Worm (Caenorhabditis elegans): Measurements from ENCODE around the gene aff-1.

The aff-1 gene

ce11 chrII:6825732-6826131 lies 37.8 kb downstream of the aff-1 start:
- TF ChIP-seq nhr-21 (tag; optimal IDR thresholded peaks at IDR 0.05) (peak; percentile 74), F13H6.1 (tag; optimal IDR thresholded peaks at IDR 0.05) (peak; percentile 52), nhr-25 (tag; optimal IDR thresholded peaks at IDR 0.05) (peak; percentile 54), sem-4 (tag; optimal IDR thresholded peaks at IDR 0.05) (peak; percentile 83), sma-3 (GFP tag; optimal IDR thresholded peaks at IDR 0.05) (peak; percentile 41), ceh-16 (tag; optimal IDR thresholded peaks at IDR 0.05) (peak; percentile 78), crh-2 (tag; optimal IDR thresholded peaks at IDR 0.05) (peak; percentile 29), mdl-1 (tag; optimal IDR thresholded peaks at IDR 0.05) (peak; percentile 21 to 24), mab-5 (tag; optimal IDR thresholded peaks at IDR 0.05) (peak; percentile 91), nhr-6 (tag; optimal IDR thresholded peaks at IDR 0.05) (peak; percentile 34), unc-62 (GFP tag; optimal IDR thresholded peaks at IDR 0.05) (peak; percentile 25), nhr-237 (tag; optimal IDR thresholded peaks at IDR 0.05) (no peak), blmp-1 (tag; optimal IDR thresholded peaks at IDR 0.05; ENCODE audit: insufficient read depth) (peak; percentile 90), ZK546.5 (tag; optimal IDR thresholded peaks at IDR 0.05) (no peak), lin-11 (tag; optimal IDR thresholded peaks at IDR 0.05) (no peak), egl-27 (tag; optimal IDR thresholded peaks at IDR 0.05) (peak; percentile 41), sma-9 (GFP tag; optimal IDR thresholded peaks at IDR 0.05) (peak; percentile 82), sma-9 (tag; optimal IDR thresholded peaks at IDR 0.05) (no peak), snpc-4 (tag; optimal IDR thresholded peaks at IDR 0.05) (no peak), skn-1 (tag; optimal IDR thresholded peaks at IDR 0.05) (no peak), lsy-2 (tag; optimal IDR thresholded peaks at IDR 0.05) (peak in 1 of 2 experiments; percentile 42), zag-1 (tag; optimal IDR thresholded peaks at IDR 0.05) (no peak)

- TF ChIP-seq R02D3.7 (tag; optimal IDR thresholded peaks at IDR 0.05) (no peak), crh-2 (tag; optimal IDR thresholded peaks at IDR 0.05) (no peak), mbf-1 (tag; optimal IDR thresholded peaks at IDR 0.05) (no peak), lin-11 (tag; optimal IDR thresholded peaks at IDR 0.05) (no peak), nhr-10 (tag; optimal IDR thresholded peaks at IDR 0.05) (no peak), mab-5 (tag; optimal IDR thresholded peaks at IDR 0.05) (no peak), sma-9 (GFP tag; optimal IDR thresholded peaks at IDR 0.05) (peak; percentile 82), sma-9 (tag; optimal IDR thresholded peaks at IDR 0.05) (no peak), ztf-4 (tag; optimal IDR thresholded peaks at IDR 0.05) (no peak), elt-1 (tag; optimal IDR thresholded peaks at IDR 0.05) (no peak), mdl-1 (tag; optimal IDR thresholded peaks at IDR 0.05) (peak in 1 of 2 experiments; percentile 15), alr-1 (tag; optimal IDR thresholded peaks at IDR 0.05) (no peak), nhr-77 (tag; optimal IDR thresholded peaks at IDR 0.05) (no peak), ztf-1 (GFP tag; conservative IDR thresholded peaks at IDR 0.05) (no peak), lsy-2 (tag; optimal IDR thresholded peaks at IDR 0.05) (no peak), peb-1 (tag; optimal IDR thresholded peaks at IDR 0.05) (no peak), F13H6.1 (tag; optimal IDR thresholded peaks at IDR 0.05) (peak; percentile 32), nhr-129 (tag; optimal IDR thresholded peaks at IDR 0.05) (peak; percentile 14), fos-1 (tag; optimal IDR thresholded peaks at IDR 0.05) (peak; percentile 92), sma-3 (GFP tag; optimal IDR thresholded peaks at IDR 0.05) (no peak), nhr-11 (tag; optimal IDR thresholded peaks at IDR 0.05) (no peak), nhr-21 (tag; optimal IDR thresholded peaks at IDR 0.05) (peak; percentile 33), dmd-4 (tag; optimal IDR thresholded peaks at IDR 0.05) (no peak), blmp-1 (tag; optimal IDR thresholded peaks at IDR 0.05; ENCODE audit: insufficient read depth) (no peak), ztf-11 (tag; optimal IDR thresholded peaks at IDR 0.05) (no peak), snpc-4 (tag; optimal IDR thresholded peaks at IDR 0.05) (no peak), Y55F3AM.14 (GFP tag; optimal IDR thresholded peaks at IDR 0.05) (no peak), ceh-82 (tag; optimal IDR thresholded peaks at IDR 0.05) (no peak), unc-39 (tag; optimal IDR thresholded peaks at IDR 0.05) (no peak), nhr-25 (tag; optimal IDR thresholded peaks at IDR 0.05) (no peak), skn-1 (tag; optimal IDR thresholded peaks at IDR 0.05) (no peak), nhr-23 (tag; optimal IDR thresholded peaks at IDR 0.05) (no peak), nhr-12 (tag; optimal IDR thresholded peaks at IDR 0.05) (no peak), aly-2 (tag; optimal IDR thresholded peaks at IDR 0.05) (no peak), zag-1 (tag; optimal IDR thresholded peaks at IDR 0.05) (no peak), egl-27 (tag; optimal IDR thresholded peaks at IDR 0.05) (no peak), lin-39 (tag; optimal IDR thresholded peaks at IDR 0.05) (no peak), gmeb-1 (tag; optimal IDR thresholded peaks at IDR 0.05) (no peak), ceh-16 (tag; optimal IDR thresholded peaks at IDR 0.05) (no peak), nhr-6 (tag; optimal IDR thresholded peaks at IDR 0.05) (no peak), lin-13 (GFP tag; optimal IDR thresholded peaks at IDR 0.05) (no peak), nhr-237 (tag; optimal IDR thresholded peaks at IDR 0.05) (no peak), C34F6.9 (tag; optimal IDR thresholded peaks at IDR 0.05) (peak; percentile 11), unc-62 (GFP tag; optimal IDR thresholded peaks at IDR 0.05) (no peak), ZK546.5 (tag; optimal IDR thresholded peaks at IDR 0.05) (no peak), unc-55 (GFP tag; optimal IDR thresholded peaks at IDR 0.05) (no peak), sem-4 (tag; optimal IDR thresholded peaks at IDR 0.05) (no peak)
These were observed 39.0 kb downstream of the aff-1 start for ce11 chrII:6824524-6824923.

Data from whole organism, L2 larva.